Fruit fly (Drosophila melanogaster): ENCODE results near the gene cindr.

The cindr gene

dm6 chr3R:30761140-30761539 is 47.3 kb upstream of the cindr start (continued):
- peak; percentile 22 for TF ChIP-seq dmrt93B (GFP tag; optimal IDR thresholded peaks at IDR 0.05)
- TF ChIP-seq Abd-B (GFP tag; optimal IDR thresholded peaks at IDR 0.05), result no peak
- TF ChIP-seq woc (GFP tag; optimal IDR thresholded peaks at IDR 0.05), result peak; percentile 66

dm6 chr3R:30762230-30762629 is 46.2 kb upstream of the cindr start:
- TF ChIP-seq Abd-B (GFP tag; optimal IDR thresholded peaks at IDR 0.05) (no peak), woc (GFP tag; optimal IDR thresholded peaks at IDR 0.05) (no peak)

- TF ChIP-seq brk (GFP tag; optimal IDR thresholded peaks at IDR 0.05) (no peak), Dif (GFP tag; optimal IDR thresholded peaks at IDR 0.05; ENCODE audit: partially characterized antibody) (peak; percentile 19), Sp1 (GFP tag; optimal IDR thresholded peaks at IDR 0.05) (no peak), dl (GFP tag; optimal IDR thresholded peaks at IDR 0.05; ENCODE audit: insufficient read depth in 1 of 2, partially characterized antibody in 2 of 2) (peak in 1 of 2 experiments; percentile 11), Vsx2 (GFP tag; optimal IDR thresholded peaks at IDR 0.05; ENCODE audit: partially characterized antibody) (peak; percentile 82)
Observed at dm6 chr3R:30764121-30764520, 44.3 kb upstream of the cindr start.

- TF ChIP-seq Hnf4 (GFP tag; optimal IDR thresholded peaks at IDR 0.05), result no peak
- no peak for TF ChIP-seq Myc (optimal IDR thresholded peaks at IDR 0.05)
- TF ChIP-seq lola (GFP tag; optimal IDR thresholded peaks at IDR 0.05), result no peak
- TF ChIP-seq usp (GFP tag; optimal IDR thresholded peaks at IDR 0.05), result no peak
- no peak for TF ChIP-seq Rel (GFP tag; optimal IDR thresholded peaks at IDR 0.05)
- no peak for TF ChIP-seq Rel (tag; optimal IDR thresholded peaks at IDR 0.05)
- TF ChIP-seq sage (GFP tag; optimal IDR thresholded peaks at IDR 0.05), result no peak
- TF ChIP-seq woc (GFP tag; optimal IDR thresholded peaks at IDR 0.05), result no peak
- no peak for TF ChIP-seq br (GFP tag; optimal IDR thresholded peaks at IDR 0.05)
- TF ChIP-seq CG32264 (GFP tag; optimal IDR thresholded peaks at IDR 0.05), result no peak
- TF ChIP-seq fru (GFP tag; optimal IDR thresholded peaks at IDR 0.05), result no peak
- no peak for TF ChIP-seq Mio (GFP tag; optimal IDR thresholded peaks at IDR 0.05)
- TF ChIP-seq tai (GFP tag; optimal IDR thresholded peaks at IDR 0.05), result no peak
- no peak for TF ChIP-seq Dfd (GFP tag; optimal IDR thresholded peaks at IDR 0.05)
- no peak for TF ChIP-seq jim (GFP tag; optimal IDR thresholded peaks at IDR 0.05)
- TF ChIP-seq CrebA (GFP tag; optimal IDR thresholded peaks at IDR 0.05; ENCODE audit: borderline replicate concordance), result no peak
- no peak for TF ChIP-seq ey (GFP tag; optimal IDR thresholded peaks at IDR 0.05)
- peak in 1 of 2 experiments; percentile 43 for TF ChIP-seq dl (GFP tag; optimal IDR thresholded peaks at IDR 0.05; ENCODE audit: insufficient read depth in 1 of 2, partially characterized antibody in 2 of 2)
- TF ChIP-seq Vsx2 (GFP tag; optimal IDR thresholded peaks at IDR 0.05; ENCODE audit: partially characterized antibody), result no peak
- TF ChIP-seq N (GFP tag; optimal IDR thresholded peaks at IDR 0.05), result no peak
- TF ChIP-seq GATAd (GFP tag; optimal IDR thresholded peaks at IDR 0.05), result no peak
- no peak for TF ChIP-seq foxo (GFP tag; optimal IDR thresholded peaks at IDR 0.05)
- no peak for TF ChIP-seq dmrt93B (GFP tag; optimal IDR thresholded peaks at IDR 0.05)
- no peak for TF ChIP-seq dsf (GFP tag; optimal IDR thresholded peaks at IDR 0.05; ENCODE audit: borderline replicate concordance)
- TF ChIP-seq pan (optimal IDR thresholded peaks at IDR 0.05), result no peak
- no peak for TF ChIP-seq Hr78 (GFP tag; optimal IDR thresholded peaks at IDR 0.05)
- no peak for TF ChIP-seq Jra (GFP tag; optimal IDR thresholded peaks at IDR 0.05)
- no peak for TF ChIP-seq HLH106 (tag; optimal IDR thresholded peaks at IDR 0.05)
- TF ChIP-seq Hr83 (GFP tag; optimal IDR thresholded peaks at IDR 0.05; ENCODE audit: poor library complexity, severe bottlenecking), result peak; percentile 40
- TF ChIP-seq OdsH (GFP tag; optimal IDR thresholded peaks at IDR 0.05), result no peak
- TF ChIP-seq rgr (GFP tag; optimal IDR thresholded peaks at IDR 0.05), result peak; percentile 17
- peak; percentile 67 for TF ChIP-seq Dif (GFP tag; optimal IDR thresholded peaks at IDR 0.05; ENCODE audit: partially characterized antibody)
- no peak for TF ChIP-seq brk (GFP tag; optimal IDR thresholded peaks at IDR 0.05)
- no peak for TF ChIP-seq CG9705 (GFP tag; optimal IDR thresholded peaks at IDR 0.05)
- peak; percentile 0 for TF ChIP-seq Sp1 (GFP tag; optimal IDR thresholded peaks at IDR 0.05)
- TF ChIP-seq h (GFP tag; optimal IDR thresholded peaks at IDR 0.05), result no peak
- TF ChIP-seq Abd-B (GFP tag; optimal IDR thresholded peaks at IDR 0.05), result no peak
- TF ChIP-seq psq (GFP tag; optimal IDR thresholded peaks at IDR 0.05), result peak; percentile 4
- TF ChIP-seq sv (GFP tag; optimal IDR thresholded peaks at IDR 0.05), result no peak
Observed at dm6 chr3R:30765306-30766033, 42.9 kb upstream of the cindr start, which contains the start of gene zfh1. Gene zfh1 (plus strand): TSS chr3R:30765926.

Data from whole organism, wandering third instar larva.